Fruit fly (Drosophila melanogaster): Measurements from ENCODE around the gene endos.

DNA sequence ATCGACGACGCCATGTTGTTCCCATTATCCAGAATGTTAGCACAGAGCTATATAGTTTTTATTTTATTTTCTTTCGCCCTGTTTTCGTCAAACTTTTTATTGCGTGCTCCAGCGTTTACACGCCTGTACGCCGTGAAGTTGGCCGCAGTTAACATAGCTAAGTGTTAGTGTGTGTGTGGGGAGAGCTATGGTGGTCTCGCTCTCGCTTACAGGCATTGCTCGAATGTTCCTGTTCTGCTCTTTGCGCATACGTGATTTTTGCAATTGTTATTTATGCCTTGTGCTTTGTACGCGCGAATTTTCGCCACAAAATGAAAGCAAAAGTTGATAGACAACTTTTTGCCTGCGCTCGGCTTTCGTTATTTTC is 27.5 kb downstream of the endos start:
- TF ChIP-seq insv (optimal IDR thresholded peaks at IDR 0.05) (no peak), Sin3A (optimal IDR thresholded peaks at IDR 0.05) (no peak), psq (optimal IDR thresholded peaks at IDR 0.05) (peak; percentile 97), h (optimal IDR thresholded peaks at IDR 0.05) (no peak), Myc (optimal IDR thresholded peaks at IDR 0.05) (no peak), ttk (optimal IDR thresholded peaks at IDR 0.05) (no peak)

All from Kc167 (cell line).